Worm (Caenorhabditis elegans): ENCODE results near the gene pqn-27.

The pqn-27 gene

DNA sequence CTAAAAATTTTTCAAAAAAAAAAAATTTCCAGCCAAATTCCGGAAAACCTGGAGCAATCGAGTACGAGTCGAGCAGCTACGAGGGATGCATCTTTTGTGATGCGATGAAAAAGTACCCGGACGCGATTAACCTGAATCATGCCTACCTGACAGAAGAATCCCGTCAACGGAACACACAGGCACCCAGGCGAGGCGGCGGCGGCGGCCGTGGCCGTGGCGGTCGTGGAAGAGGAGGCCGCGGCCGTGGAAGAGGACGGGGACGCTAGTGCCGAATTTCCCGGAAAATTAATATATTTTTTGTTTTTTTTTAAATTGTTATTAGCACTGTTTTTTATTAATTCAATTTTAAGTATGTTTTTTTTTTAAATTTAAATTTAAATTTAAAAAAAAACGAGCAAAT, 58.9 kb downstream of the pqn-27 start:
- TF ChIP-seq dao-5 (tag; optimal IDR thresholded peaks at IDR 0.05) (no peak), him-1 (tag; optimal IDR thresholded peaks at IDR 0.05) (no peak), W03F9.2 (tag; optimal IDR thresholded peaks at IDR 0.05) (no peak)
